Fruit fly (Drosophila melanogaster) whole organism, embryonic: ENCODE measurements around the gene CG9932.

ENCODE experiments used
- Abd-B ChIP-seq: fragments of 200-800 bp; sonication (Bioruptor generic); optimal IDR thresholded peaks from 2 replicates; lab custom pipeline; 2018; ENCODE audit warnings: missing biosample characterization, mild to moderate bottlenecking, missing genetic modification characterization, moderate library complexity
- Atf-2 ChIP-seq: fragments of 200-800 bp; sonication (Bioruptor generic); optimal IDR thresholded peaks from 2 replicates; lab custom pipeline; 2016; ENCODE audit warnings: missing biosample characterization, missing genetic modification characterization
- BtbVII ChIP-seq: fragments of 200-800 bp; sonication (Bioruptor generic); optimal IDR thresholded peaks from 3 replicates; lab custom pipeline; 2017; ENCODE audit warnings: missing biosample characterization, mild to moderate bottlenecking, missing genetic modification characterization
- CG10274 ChIP-seq: fragments of 200-800 bp; sonication (Bioruptor generic); optimal IDR thresholded peaks from 3 replicates; lab custom pipeline; 2017; ENCODE audit warnings: missing biosample characterization, mild to moderate bottlenecking, missing genetic modification characterization
- CG10366 ChIP-seq: fragments of 200-800 bp; sonication (Bioruptor generic); IDR thresholded peaks from 2 replicates; pipeline ENCODE4 v1.3.6; 2022; ENCODE audit warnings: missing biosample characterization, missing genetic modification characterization
- CG11456 ChIP-seq: fragments of 200-800 bp; sonication (Bioruptor generic); IDR thresholded peaks from 3 replicates; pipeline ENCODE4 v1.3.6; 2022; ENCODE audit warnings: missing biosample characterization, missing genetic modification characterization
- CG11723 ChIP-seq: fragments of 200-800 bp; sonication (Bioruptor generic); optimal IDR thresholded peaks from 2 replicates; lab custom pipeline; 2017; ENCODE audit warnings: missing biosample characterization, mild to moderate bottlenecking, missing genetic modification characterization
- CG12219 ChIP-seq: fragments of 200-800 bp; sonication (Bioruptor generic); optimal IDR thresholded peaks from 3 replicates; lab custom pipeline; 2018; ENCODE audit warnings: missing biosample characterization, mild to moderate bottlenecking, missing genetic modification characterization
- CG12744 ChIP-seq: fragments of 200-800 bp; sonication (Bioruptor generic); optimal IDR thresholded peaks from 2 replicates; lab custom pipeline; 2016; ENCODE audit warnings: missing biosample characterization, missing genetic modification characterization
- CG15601 ChIP-seq: fragments of 200-800 bp; sonication (Bioruptor generic); optimal IDR thresholded peaks from 3 replicates; lab custom pipeline; 2019; ENCODE audit warnings: missing biosample characterization, mild to moderate bottlenecking, missing genetic modification characterization, moderate library complexity
- CG18599 ChIP-seq: fragments of 200-800 bp; sonication (Bioruptor generic); optimal IDR thresholded peaks from 3 replicates; lab custom pipeline; 2017; ENCODE audit warnings: missing biosample characterization, missing genetic modification characterization, mild to moderate bottlenecking, moderate library complexity, missing genetic modification reagents
- CG18764 ChIP-seq: fragments of 200-800 bp; sonication (Bioruptor generic); optimal IDR thresholded peaks from 3 replicates; lab custom pipeline; 2016; ENCODE audit warnings: missing biosample characterization, missing genetic modification characterization
- CG31224 ChIP-seq: fragments of 200-800 bp; sonication (Bioruptor generic); IDR thresholded peaks from 2 replicates; pipeline ENCODE4 v1.3.6; 2022; ENCODE audit warnings: missing biosample characterization, missing genetic modification characterization
- CG3726 ChIP-seq: fragments of 200-800 bp; sonication (Bioruptor generic); IDR thresholded peaks from 3 replicates; pipeline ENCODE4, ENCODE4 v1.3.6; 2022; ENCODE audit warnings: missing biosample characterization, missing genetic modification characterization
- CG4328 ChIP-seq: fragments of 200-800 bp; sonication (Bioruptor generic); optimal IDR thresholded peaks from 3 replicates; lab custom pipeline; 2017; ENCODE audit warnings: missing biosample characterization, missing genetic modification reagents, missing genetic modification characterization
- CG4854 ChIP-seq: fragments of 200-800 bp; sonication (Bioruptor generic); optimal IDR thresholded peaks from 2 replicates; lab custom pipeline; 2016; ENCODE audit warnings: missing biosample characterization, missing genetic modification characterization, inconsistent platforms
- CG6175 ChIP-seq: fragments of 200-800 bp; sonication (Bioruptor generic); IDR thresholded peaks from 3 replicates; pipeline ENCODE4 v1.3.6; 2022; ENCODE audit warnings: missing biosample characterization, missing genetic modification characterization
- CG6654 ChIP-seq: fragments of 200-800 bp; sonication (Bioruptor generic); optimal IDR thresholded peaks from 2 replicates; lab custom pipeline; 2017; ENCODE audit warnings: missing biosample characterization, mild to moderate bottlenecking, missing genetic modification characterization
- CG7556 ChIP-seq: fragments of 200-800 bp; sonication (Bioruptor generic); optimal IDR thresholded peaks from 2 replicates; lab custom pipeline; 2017; ENCODE audit warnings: missing biosample characterization, mild to moderate bottlenecking, missing genetic modification characterization
- CG9609 ChIP-seq: fragments of 200-800 bp; sonication (Bioruptor generic); optimal IDR thresholded peaks from 3 replicates; lab custom pipeline; 2016; ENCODE audit warnings: missing biosample characterization, missing genetic modification characterization
- CkIIα-i1 ChIP-seq: fragments of 200-800 bp; sonication (Bioruptor generic); IDR thresholded peaks from 2 replicates; pipeline ENCODE4 v1.3.6; 2022; ENCODE audit warnings: missing biosample characterization, missing genetic modification characterization
- Dp ChIP-seq: fragments of 200-800 bp; sonication (Bioruptor generic); optimal IDR thresholded peaks from 2 replicates; lab custom pipeline; 2018; ENCODE audit warnings: missing biosample characterization, mild to moderate bottlenecking, missing genetic modification characterization, moderate library complexity
- Drgx ChIP-seq: fragments of 200-800 bp; sonication (Bioruptor generic); IDR thresholded peaks from 2 replicates; pipeline ENCODE4 v1.3.6; 2022; ENCODE audit warnings: missing biosample characterization, missing genetic modification characterization
- H15 ChIP-seq: fragments of 200-800 bp; sonication (Bioruptor generic); IDR thresholded peaks from 3 replicates; pipeline ENCODE4 v1.3.6; 2022; ENCODE audit warnings: missing biosample characterization, missing genetic modification characterization
- H2.0 ChIP-seq: fragments of 200-800 bp; sonication (Bioruptor generic); IDR thresholded peaks from 2 replicates; pipeline ENCODE4 v1.3.6; 2022; ENCODE audit warnings: missing biosample characterization, missing genetic modification characterization
- HLHmδ ChIP-seq: fragments of 200-800 bp; sonication (Bioruptor generic); optimal IDR thresholded peaks from 2 replicates; lab custom pipeline; 2018; ENCODE audit warnings: missing biosample characterization, mild to moderate bottlenecking, missing genetic modification characterization, moderate library complexity
- Hey ChIP-seq: fragments of 200-800 bp; sonication (Bioruptor generic); optimal IDR thresholded peaks from 3 replicates; lab custom pipeline; 2018; ENCODE audit warnings: missing biosample characterization, mild to moderate bottlenecking, missing genetic modification characterization
- Hmr ChIP-seq: fragments of 200-800 bp; sonication (Bioruptor generic); optimal IDR thresholded peaks from 3 replicates; lab custom pipeline; 2017; ENCODE audit warnings: mild to moderate bottlenecking, missing biosample characterization, missing genetic modification reagents, missing genetic modification characterization
- Jarid2 ChIP-seq: fragments of 200-800 bp; sonication (Bioruptor generic); optimal IDR thresholded peaks from 3 replicates; lab custom pipeline; 2017; ENCODE audit warnings: mild to moderate bottlenecking, missing biosample characterization, missing genetic modification reagents, missing genetic modification characterization
- PHDP ChIP-seq: fragments of 200-800 bp; sonication (Bioruptor generic); optimal IDR thresholded peaks from 3 replicates; lab custom pipeline; 2018; ENCODE audit warnings: missing biosample characterization, mild to moderate bottlenecking, missing genetic modification characterization, moderate library complexity
- Tbp ChIP-seq: fragments of >200 bp; optimal IDR thresholded peaks from 2 replicates; lab custom pipeline; 2018; ENCODE audit warnings: missing biosample characterization, missing genetic modification characterization
- YL-1 ChIP-seq: fragments of 200-800 bp; sonication (Bioruptor generic); optimal IDR thresholded peaks from 3 replicates; lab custom pipeline; 2017; ENCODE audit warnings: missing biosample characterization, mild to moderate bottlenecking, missing genetic modification characterization
- ara ChIP-seq: fragments of 200-800 bp; sonication (Bioruptor generic); IDR thresholded peaks from 2 replicates; pipeline ENCODE4 v1.3.6; 2022; ENCODE audit warnings: missing biosample characterization, missing genetic modification characterization
- btn ChIP-seq: fragments of 200-800 bp; sonication (Bioruptor generic); optimal IDR thresholded peaks from 2 replicates; lab custom pipeline; 2016; ENCODE audit warnings: missing biosample characterization, missing genetic modification characterization
- chif ChIP-seq, 2 experiments: fragments of 200-800 bp; sonication (Bioruptor generic); optimal IDR thresholded peaks; 3 replicates each; lab custom pipeline; 2016; ENCODE audit warnings: missing biosample characterization in 2 of 2, missing genetic modification characterization in 2 of 2
- chinmo ChIP-seq: fragments of 200-800 bp; sonication (Bioruptor generic); IDR thresholded peaks from 4 replicates; pipeline ENCODE4 v1.3.6; 2022; ENCODE audit warnings: missing biosample characterization, missing genetic modification characterization; ENCODE audit not compliant: partially characterized antibody
- emc ChIP-seq: fragments of 200-800 bp; sonication (Bioruptor generic); optimal IDR thresholded peaks from 2 replicates; lab custom pipeline; 2016; ENCODE audit warnings: missing biosample characterization, missing genetic modification characterization
- knrl ChIP-seq: fragments of 200-800 bp; sonication (Bioruptor generic); IDR thresholded peaks from 3 replicates; pipeline ENCODE4 v1.3.6; 2022; ENCODE audit warnings: missing biosample characterization, missing genetic modification characterization; ENCODE audit not compliant: partially characterized antibody
- onecut ChIP-seq: fragments of 200-800 bp; sonication (Bioruptor generic); IDR thresholded peaks from 2 replicates; pipeline ENCODE4 v1.3.6; 2022; ENCODE audit warnings: missing biosample characterization, missing genetic modification characterization
- p53 ChIP-seq: fragments of 200-800 bp; sonication (Bioruptor generic); optimal IDR thresholded peaks from 2 replicates; lab custom pipeline; 2016; ENCODE audit warnings: missing biosample characterization, missing genetic modification characterization
- peb ChIP-seq: fragments of 200-800 bp; sonication (Bioruptor generic); IDR thresholded peaks from 2 replicates; pipeline ENCODE4 v1.3.6; 2022; ENCODE audit warnings: missing biosample characterization, missing genetic modification characterization
- phol ChIP-seq: fragments of 200-800 bp; sonication (Bioruptor generic); optimal IDR thresholded peaks from 3 replicates; lab custom pipeline; 2018; ENCODE audit warnings: missing biosample characterization, mild to moderate bottlenecking, missing genetic modification characterization, moderate library complexity
- pzg ChIP-seq: fragments of 200-800 bp; sonication (Bioruptor generic); optimal IDR thresholded peaks from 3 replicates; lab custom pipeline; 2018; ENCODE audit warnings: missing biosample characterization, mild to moderate bottlenecking, missing genetic modification characterization, moderate library complexity
- sens-2 ChIP-seq: fragments of 200-800 bp; sonication (Bioruptor generic); IDR thresholded peaks from 2 replicates; pipeline ENCODE4 v1.3.6; 2022; ENCODE audit warnings: missing biosample characterization, missing genetic modification characterization
- sima ChIP-seq: fragments of 200-800 bp; sonication (Bioruptor generic); optimal IDR thresholded peaks from 2 replicates; lab custom pipeline; 2016; ENCODE audit warnings: missing biosample characterization, missing genetic modification characterization
- slp2 ChIP-seq: fragments of 200-800 bp; sonication (Bioruptor generic); optimal IDR thresholded peaks from 2 replicates; lab custom pipeline; 2016; ENCODE audit warnings: missing biosample characterization, missing genetic modification characterization
- tll ChIP-seq, 2 experiments: fragments of 200-800 bp in 1 of 2; fragments of >200 bp in 1 of 2; sonication (Bioruptor generic) in 1 of 2; optimal IDR thresholded peaks; 2 replicates each; lab custom pipeline; 2017 to 2019; ENCODE audit warnings: missing biosample characterization in 2 of 2, missing genetic modification characterization in 2 of 2, mild to moderate bottlenecking in 1 of 2, moderate library complexity in 1 of 2
- wek ChIP-seq: fragments of 200-800 bp; sonication (Bioruptor generic); optimal IDR thresholded peaks from 3 replicates; lab custom pipeline; 2018; ENCODE audit warnings: missing biosample characterization, mild to moderate bottlenecking, missing genetic modification characterization, moderate library complexity
- yki ChIP-seq: fragments of >200 bp; optimal IDR thresholded peaks from 3 replicates; lab custom pipeline; 2018

The CG9932 gene

dm6 chr2L:13083423-13084079 is 23.6 kb upstream of the CG9932 start (continued):
- TF ChIP-seq peb (GFP tag; lab: Robert Waterston, UW), result peak; percentile 51; the same call in 1 of the 2 replicates
- peak; percentile 92 for TF ChIP-seq CG18599 (GFP tag; lab: Kevin White, UChicago)
- TF ChIP-seq CG10366 (GFP tag; lab: Robert Waterston, UW), result peak; percentile 87
- peak; percentile 82; the same call in 2 of the 3 replicates for TF ChIP-seq H15
- TF ChIP-seq onecut (GFP tag; lab: Robert Waterston, UW), result peak; percentile 60
- TF ChIP-seq CG6654, result peak; percentile 62
- TF ChIP-seq Tbp (GFP tag; lab: Kevin White, UChicago), result no peak
- TF ChIP-seq CG15601, result no peak
- TF ChIP-seq Hmr (GFP tag; lab: Kevin White, UChicago), result peak; percentile 95
- TF ChIP-seq chif (GFP tag; optimal IDR thresholded peaks at IDR 0.05; lab: Kevin White, UChicago), result peak; percentile 70 to 89
- TF ChIP-seq CG11456 (GFP tag; lab: Robert Waterston, UW), result peak; percentile 96
- peak; percentile 45 for TF ChIP-seq btn
- peak; percentile 72 for TF ChIP-seq Drgx
- TF ChIP-seq YL-1 (GFP tag; lab: Kevin White, UChicago), result peak; percentile 9
- peak; percentile 10 for TF ChIP-seq wek (GFP tag; lab: Kevin White, UChicago)
- TF ChIP-seq tll (GFP tag; optimal IDR thresholded peaks at IDR 0.05; lab: Kevin White, UChicago), result no peak
- TF ChIP-seq CG18764, result peak; percentile 66
- no peak for TF ChIP-seq phol (tag; lab: Kevin White, UChicago)
- TF ChIP-seq Hey, result peak; percentile 10
- peak; percentile 80 for TF ChIP-seq BtbVII (GFP tag; lab: Kevin White, UChicago)
- TF ChIP-seq p53 (GFP tag; lab: Kevin White, UChicago), result peak; percentile 30
- TF ChIP-seq ara (GFP tag; lab: Robert Waterston, UW), result peak; percentile 75
- TF ChIP-seq emc (GFP tag; lab: Kevin White, UChicago), result peak; percentile 81
- TF ChIP-seq CG3726, result peak; percentile 80; the same call in 2 of the 3 replicates
- TF ChIP-seq CG4854 (GFP tag; lab: Kevin White, UChicago), result peak; percentile 90
- TF ChIP-seq slp2 (GFP tag; lab: Kevin White, UChicago), result peak; percentile 63
- TF ChIP-seq knrl, result no peak
- TF ChIP-seq CG4328 (GFP tag; lab: Kevin White, UChicago), result no peak
- TF ChIP-seq CG11723 (GFP tag; lab: Kevin White, UChicago), result peak; percentile 32
- TF ChIP-seq CG6175, result peak; percentile 90
- TF ChIP-seq HLHmδ (GFP tag; lab: Kevin White, UChicago), result no peak
- peak; percentile 29 for TF ChIP-seq sima
- peak; percentile 86 for TF ChIP-seq CG9609
- peak; percentile 39; the same call in 1 of the 2 replicates for TF ChIP-seq sens-2 (GFP tag; lab: Robert Waterston, UW)
- no peak for TF ChIP-seq yki
- peak; percentile 48; the same call in 1 of the 2 replicates for TF ChIP-seq CkIIα-i1 (GFP tag; lab: Robert Waterston, UW)
- peak; percentile 8 for TF ChIP-seq pzg
- TF ChIP-seq Abd-B (GFP tag; lab: Kevin White, UChicago), result peak; percentile 77
- TF ChIP-seq CG12744, result peak; percentile 87
- peak; percentile 77 for TF ChIP-seq Atf-2 (GFP tag; lab: Kevin White, UChicago)
- peak; percentile 70 for TF ChIP-seq CG12219 (GFP tag; lab: Kevin White, UChicago)
- peak; percentile 88 for TF ChIP-seq CG31224 (GFP tag; lab: Robert Waterston, UW)
- TF ChIP-seq Jarid2 (GFP tag; lab: Kevin White, UChicago), result peak; percentile 50
- no peak for TF ChIP-seq Dp
- TF ChIP-seq CG7556 (GFP tag; lab: Kevin White, UChicago), result peak; percentile 80
- TF ChIP-seq CG10274 (GFP tag; lab: Kevin White, UChicago), result peak; percentile 61
- peak; percentile 89 for TF ChIP-seq PHDP (tag; lab: Kevin White, UChicago)
- 0 out of 4 replicates have a peak, but pooled peaks have one; percentile 58 for TF ChIP-seq chinmo
- TF ChIP-seq H2.0, result peak; percentile 88
